Worm (Caenorhabditis elegans): Measurements from ENCODE around the gene lin-39.

The lin-39 gene

ce11 chrIII:7531385-7531784 lies 5.0 kb downstream of the lin-39 start:
- TF ChIP-seq unc-130 (GFP tag; optimal IDR thresholded peaks at IDR 0.05) (no peak), Y53G8AR.9 (GFP tag; conservative IDR thresholded peaks at IDR 0.05) (no peak), hmg-1.2 (GFP tag; IDR thresholded peaks at IDR 0.05) (no peak)

ce11 chrIII:7530830-7531229 lies 5.6 kb downstream of the lin-39 start:
- TF ChIP-seq let-607 (tag; optimal IDR thresholded peaks at IDR 0.05): no peak
- no peak for TF ChIP-seq hlh-26 (GFP tag; conservative IDR thresholded peaks at IDR 0.05)
- TF ChIP-seq ztf-28 (GFP tag; IDR thresholded peaks at IDR 0.05): no peak
- TF ChIP-seq Y95B8A.8 (GFP tag; IDR thresholded peaks at IDR 0.05): no peak
- TF ChIP-seq F37B4.10 (GFP tag; IDR thresholded peaks at IDR 0.05): no peak
- TF ChIP-seq madf-3 (GFP tag; IDR thresholded peaks at IDR 0.05): no peak
- no peak for TF ChIP-seq F57A8.1 (GFP tag; optimal IDR thresholded peaks at IDR 0.05)
- no peak for TF ChIP-seq Y79H2A.3 (GFP tag; conservative IDR thresholded peaks at IDR 0.05)
- no peak for TF ChIP-seq dpl-1 (GFP tag; optimal IDR thresholded peaks at IDR 0.05)
- no peak for TF ChIP-seq F49E8.2 (tag; optimal IDR thresholded peaks at IDR 0.05; ENCODE audit: insufficient read depth)
- no peak for TF ChIP-seq mes-4 (tag; optimal IDR thresholded peaks at IDR 0.05)
- TF ChIP-seq B0336.3 (GFP tag; IDR thresholded peaks at IDR 0.05): no peak
- no peak for TF ChIP-seq lsl-1 (GFP tag; optimal IDR thresholded peaks at IDR 0.05)
- TF ChIP-seq athp-1 (tag; optimal IDR thresholded peaks at IDR 0.05): no peak
- TF ChIP-seq unc-62 (GFP tag; optimal IDR thresholded peaks at IDR 0.05): no peak
- no peak for TF ChIP-seq B0261.1 (tag; optimal IDR thresholded peaks at IDR 0.05)
- no peak for TF ChIP-seq Y67H2A.10 (GFP tag; conservative IDR thresholded peaks at IDR 0.05)

- no peak for TF ChIP-seq Y79H2A.3 (GFP tag; conservative IDR thresholded peaks at IDR 0.05)
- TF ChIP-seq F57C9.4 (tag; optimal IDR thresholded peaks at IDR 0.05): no peak
- TF ChIP-seq ztf-18 (tag; optimal IDR thresholded peaks at IDR 0.05): no peak
- no peak for TF ChIP-seq T07F8.4 (tag; optimal IDR thresholded peaks at IDR 0.05)
- TF ChIP-seq F37B4.10 (GFP tag; IDR thresholded peaks at IDR 0.05): no peak
- no peak for TF ChIP-seq lin-35 (GFP tag; optimal IDR thresholded peaks at IDR 0.05)
- TF ChIP-seq K12H6.12 (tag; optimal IDR thresholded peaks at IDR 0.05): no peak
- no peak for TF ChIP-seq ZK185.1 (tag; optimal IDR thresholded peaks at IDR 0.05; ENCODE audit: poor library complexity, severe bottlenecking)
Observed at ce11 chrIII:7530108-7530507, 6.3 kb downstream of the lin-39 start.

ce11 chrIII:7526974-7527466 lies 9.4 kb downstream of the lin-39 start:
- TF ChIP-seq let-526 (GFP tag; IDR thresholded peaks at IDR 0.05): no peak
- no peak for TF ChIP-seq nhr-80 (tag; optimal IDR thresholded peaks at IDR 0.05)
- no peak for TF ChIP-seq D2030.7 (GFP tag; IDR thresholded peaks at IDR 0.05)
- TF ChIP-seq hsf-1 (GFP tag; IDR thresholded peaks at IDR 0.05): no peak
- no peak for TF ChIP-seq chd-7 (tag; optimal IDR thresholded peaks at IDR 0.05)
- no peak for TF ChIP-seq zim-3 (tag; optimal IDR thresholded peaks at IDR 0.05)
- no peak for TF ChIP-seq dpff-1 (tag; optimal IDR thresholded peaks at IDR 0.05)
- no peak for TF ChIP-seq repo-1 (tag; optimal IDR thresholded peaks at IDR 0.05)
